Worm (Caenorhabditis elegans) whole organism, L4/young adult: ENCODE measurements around the gene F15B9.11.

Experiments used
- W03F9.2 ChIP-seq: fragments of 150-350 bp; optimal IDR thresholded peaks from 2 replicates; lab custom pipeline; 2014; ENCODE audit warnings: missing biosample characterization, missing genetic modification characterization
- him-1 ChIP-seq: sonication (generic microtip); optimal IDR thresholded peaks from 2 replicates; lab custom pipeline; 2016; ENCODE audit warnings: missing genotype, missing genetic modification reagents, missing genetic modification characterization, missing compliant biosample characterization

DNA sequence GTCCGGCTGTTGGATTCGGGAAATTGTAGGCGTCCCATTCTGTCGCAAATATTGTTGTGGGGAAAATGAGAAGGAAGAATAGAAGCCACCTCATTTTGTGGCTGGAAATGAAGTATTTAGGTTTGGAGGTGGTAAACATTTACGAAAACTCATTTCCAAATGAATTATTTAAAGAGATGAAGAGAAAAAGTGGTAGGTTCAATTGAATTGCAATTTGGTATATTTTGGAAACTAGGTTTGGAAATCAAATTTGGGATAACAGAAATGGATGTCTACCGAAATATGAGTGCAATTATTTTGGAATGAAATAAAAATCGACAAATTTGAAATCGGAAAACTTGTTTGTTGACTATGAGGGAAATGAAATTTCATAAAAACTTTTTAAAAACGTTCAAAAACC lies 16.1 kb upstream of the F15B9.11 start, which contains the start of gene F15B9.10:
- TF ChIP-seq him-1 (tag; lab: Kevin White, UChicago) (no peak), W03F9.2 (tag; lab: Kevin White, UChicago) (no peak)
